Fruit fly (Drosophila melanogaster): ENCODE data around the gene Sec13.

The Sec13 gene

dm6 chr3R:23399679-23400078, 43.6 kb downstream of the Sec13 start (continued):
- TF ChIP-seq CG1621 (tag; optimal IDR thresholded peaks at IDR 0.05) (no peak), Ets96B (tag; optimal IDR thresholded peaks at IDR 0.05) (no peak), CG10669 (GFP tag; optimal IDR thresholded peaks at IDR 0.05) (no peak), CG3032 (tag; optimal IDR thresholded peaks at IDR 0.05) (no peak)

- TF ChIP-seq Eip78C (GFP tag) (peak; percentile 65), Ets21C (GFP tag; optimal IDR thresholded peaks at IDR 0.05) (no peak), svp (GFP tag) (peak; percentile 53), CG6163 (GFP tag; IDR thresholded peaks at IDR 0.05) (0 out of 3 replicates have a peak, but pooled peaks have one; percentile 20)
Measured at dm6 chr3R:23401519-23401918, 45.4 kb downstream of the Sec13 start.

dm6 chr3R:23402508-23402907, 46.4 kb downstream of the Sec13 start, which contains the start of gene Ir94d:
Ir94d (plus strand) TSS chr3R:23402808.
- no peak for TF ChIP-seq CG6792 (GFP tag; optimal IDR thresholded peaks at IDR 0.05)

dm6 chr3R:23403628-23404027, 47.5 kb downstream of the Sec13 start, which contains the start of gene CG17380:
CG17380 (minus strand) TSS chr3R:23403728.
- TF ChIP-seq CG3919 (GFP tag; optimal IDR thresholded peaks at IDR 0.05) (no peak), fkh (GFP tag; optimal IDR thresholded peaks at IDR 0.05) (no peak), Hr38 (GFP tag; optimal IDR thresholded peaks at IDR 0.05) (no peak), Met (GFP tag; optimal IDR thresholded peaks at IDR 0.05) (no peak), CG4318 (GFP tag; optimal IDR thresholded peaks at IDR 0.05) (no peak), dsx (GFP tag; optimal IDR thresholded peaks at IDR 0.05; ENCODE audit: poor library complexity, severe bottlenecking) (no peak), CG9139 (GFP tag; optimal IDR thresholded peaks at IDR 0.05) (no peak), Blimp-1 (GFP tag; optimal IDR thresholded peaks at IDR 0.05) (no peak), Ets21C (GFP tag; optimal IDR thresholded peaks at IDR 0.05) (no peak), CG11762 (GFP tag; optimal IDR thresholded peaks at IDR 0.05; ENCODE audit: insufficient read depth) (no peak), eg (GFP tag; IDR thresholded peaks at IDR 0.05) (no peak), dac (GFP tag; optimal IDR thresholded peaks at IDR 0.05) (no peak), fd85E (GFP tag; optimal IDR thresholded peaks at IDR 0.05) (no peak), CG6276 (GFP tag; optimal IDR thresholded peaks at IDR 0.05) (no peak), CG8119 (GFP tag; IDR thresholded peaks at IDR 0.05) (no peak), Eip93F (GFP tag; optimal IDR thresholded peaks at IDR 0.05) (no peak), CG6163 (GFP tag; IDR thresholded peaks at IDR 0.05) (no peak), Gug (GFP tag; IDR thresholded peaks at IDR 0.05) (no peak), Sox14 (GFP tag; optimal IDR thresholded peaks at IDR 0.05) (no peak), achi (GFP tag; optimal IDR thresholded peaks at IDR 0.05) (no peak)

- TF ChIP-seq ss (GFP tag; optimal IDR thresholded peaks at IDR 0.05) (no peak), CG15336 (GFP tag; IDR thresholded peaks at IDR 0.05) (no peak), CG6276 (GFP tag; optimal IDR thresholded peaks at IDR 0.05) (no peak), topi (GFP tag; optimal IDR thresholded peaks at IDR 0.05) (no peak), CG4318 (GFP tag; optimal IDR thresholded peaks at IDR 0.05) (no peak), Ets96B (tag; optimal IDR thresholded peaks at IDR 0.05) (no peak), Hr4 (GFP tag; optimal IDR thresholded peaks at IDR 0.05) (no peak)
Measured at dm6 chr3R:23405209-23405608, 49.1 kb downstream of the Sec13 start, which contains the start of gene Ir94e. Ir94e (plus strand) TSS chr3R:23405509.

dm6 chr3R:23407880-23408279, 51.8 kb downstream of the Sec13 start:
- TF ChIP-seq CG7368 (GFP tag; optimal IDR thresholded peaks at IDR 0.05) (no peak), CG6792 (GFP tag; optimal IDR thresholded peaks at IDR 0.05) (no peak), CG3032 (tag; optimal IDR thresholded peaks at IDR 0.05) (no peak), Blimp-1 (GFP tag; optimal IDR thresholded peaks at IDR 0.05) (no peak), CG1621 (tag; optimal IDR thresholded peaks at IDR 0.05) (no peak), Sox102F (GFP tag; optimal IDR thresholded peaks at IDR 0.05) (no peak), CG6276 (GFP tag; optimal IDR thresholded peaks at IDR 0.05) (no peak), Ets21C (GFP tag; optimal IDR thresholded peaks at IDR 0.05) (no peak), pdm3 (GFP tag; optimal IDR thresholded peaks at IDR 0.05) (peak; percentile 5), CG32006 (GFP tag; optimal IDR thresholded peaks at IDR 0.05) (peak; percentile 79), Gug (GFP tag; IDR thresholded peaks at IDR 0.05) (no peak), acj6 (GFP tag; optimal IDR thresholded peaks at IDR 0.05) (peak; percentile 16), CG6808 (GFP tag; optimal IDR thresholded peaks at IDR 0.05) (no peak), dac (GFP tag; optimal IDR thresholded peaks at IDR 0.05) (no peak), CG11902 (GFP tag; optimal IDR thresholded peaks at IDR 0.05) (no peak), CG34406 (GFP tag; optimal IDR thresholded peaks at IDR 0.05) (no peak), fd85E (GFP tag; optimal IDR thresholded peaks at IDR 0.05) (no peak), CG10669 (GFP tag; optimal IDR thresholded peaks at IDR 0.05) (no peak), fd59A (GFP tag; optimal IDR thresholded peaks at IDR 0.05) (no peak), Smox (GFP tag; optimal IDR thresholded peaks at IDR 0.05) (no peak), eg (GFP tag; IDR thresholded peaks at IDR 0.05) (no peak), fkh (GFP tag; optimal IDR thresholded peaks at IDR 0.05) (no peak), CG3919 (GFP tag; optimal IDR thresholded peaks at IDR 0.05) (no peak), CG4318 (GFP tag; optimal IDR thresholded peaks at IDR 0.05) (peak; percentile 57)

All from whole organism, prepupa.